Worm (Caenorhabditis elegans) whole organism, L4/young adult: ENCODE measurements around the gene F54H12.8.

Source experiments
- W03F9.2 ChIP-seq: fragments of 150-350 bp; optimal IDR thresholded peaks from 2 replicates; lab custom pipeline; 2014; ENCODE audit warnings: missing biosample characterization, missing genetic modification characterization
- dao-5 ChIP-seq: sonication (generic microtip); optimal IDR thresholded peaks from 2 replicates; lab custom pipeline; 2016; ENCODE audit warnings: missing genotype, missing genetic modification characterization, moderate library complexity, missing compliant biosample characterization
- him-1 ChIP-seq: sonication (generic microtip); optimal IDR thresholded peaks from 2 replicates; lab custom pipeline; 2016; ENCODE audit warnings: missing genotype, missing genetic modification reagents, missing genetic modification characterization, missing compliant biosample characterization

ce11 chrIII:7953208-7953607 lies 15.8 kb downstream of the F54H12.8 start, which contains the start of gene let-754:
- TF ChIP-seq him-1 (no peak), W03F9.2 (tag; lab: Kevin White, UChicago) (no peak), dao-5 (tag; lab: Kevin White, UChicago) (no peak)
